Fruit fly (Drosophila melanogaster): ENCODE results near the gene Pmm2.

DNA sequence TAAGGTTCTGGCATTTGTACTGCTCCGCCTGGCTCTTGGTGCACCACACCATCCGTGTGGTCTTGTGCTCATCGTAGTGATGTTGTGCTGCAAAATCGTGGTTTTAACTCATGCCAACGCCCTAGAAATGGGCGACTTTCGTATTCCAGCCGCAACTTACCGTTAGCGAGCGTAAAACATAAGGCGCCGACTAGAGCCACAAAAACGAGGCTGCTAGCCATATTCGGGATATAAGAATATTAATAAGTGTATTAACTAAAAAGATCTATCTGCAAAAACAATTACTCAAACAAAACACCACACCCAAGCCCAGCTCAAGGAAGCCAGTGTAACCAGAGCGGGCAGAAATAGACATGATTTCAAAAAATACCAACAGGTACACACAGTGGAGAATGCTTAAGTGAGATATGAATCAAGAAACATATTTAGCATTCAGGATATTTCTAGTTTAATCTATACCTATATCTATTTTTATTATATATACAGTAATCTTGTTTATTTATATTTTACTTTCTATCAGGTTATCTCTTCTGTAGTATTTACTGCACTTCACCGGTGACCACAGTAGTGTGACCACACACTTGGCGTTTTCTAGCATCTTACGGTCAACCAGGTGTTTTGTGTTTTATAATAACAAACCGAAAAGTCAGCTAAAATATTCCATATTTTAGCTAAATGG is 859 bp upstream of the Pmm2 start, which contains the start of the genes Tsf2 and CG34242:
- no peak for TF ChIP-seq CG1620 (GFP tag; optimal IDR thresholded peaks at IDR 0.05)
- TF ChIP-seq Crg-1 (GFP tag; optimal IDR thresholded peaks at IDR 0.05), result no peak
- peak; percentile 64 for TF ChIP-seq bab1 (GFP tag; optimal IDR thresholded peaks at IDR 0.05)
- no peak for TF ChIP-seq CG7045 (GFP tag; optimal IDR thresholded peaks at IDR 0.05)
- no peak for TF ChIP-seq kay (GFP tag; ENCODE audit: borderline replicate concordance)
- TF ChIP-seq tj (GFP tag; optimal IDR thresholded peaks at IDR 0.05), result peak; percentile 35
- no peak for TF ChIP-seq Hr96 (GFP tag; optimal IDR thresholded peaks at IDR 0.05)
- TF ChIP-seq cic (GFP tag; optimal IDR thresholded peaks at IDR 0.05), result no peak
- TF ChIP-seq CG11617 (GFP tag; optimal IDR thresholded peaks at IDR 0.05), result no peak
- TF ChIP-seq CG12768 (GFP tag; optimal IDR thresholded peaks at IDR 0.05), result peak; percentile 61
- TF ChIP-seq CG14711 (tag; optimal IDR thresholded peaks at IDR 0.05), result peak; percentile 91
- no peak for TF ChIP-seq Mnt (GFP tag; optimal IDR thresholded peaks at IDR 0.05)
- peak; percentile 87 for TF ChIP-seq CG7101 (tag; optimal IDR thresholded peaks at IDR 0.05)
- no peak for TF ChIP-seq CG5204 (GFP tag; optimal IDR thresholded peaks at IDR 0.05)
